Fruit fly (Drosophila melanogaster) whole organism: ENCODE results near the gene ppk13.
A peak's percentile ranks its signal among the peaks of the same experiment; 100 is the strongest.

Experiments
- CG8478 ChIP-seq: fragments of >200 bp; optimal IDR thresholded peaks from 2 replicates; lab custom pipeline; 2018; ENCODE audit warnings: inconsistent platforms
- Dll ChIP-seq: fragments of >200 bp; optimal IDR thresholded peaks from 2 replicates; lab custom pipeline; 2017
- EcR ChIP-seq, 2 experiments: fragments of >200 bp; optimal IDR thresholded peaks; 2 replicates each; lab custom pipeline; 2017; ENCODE audit warnings: missing biosample characterization in 2 of 2, missing genetic modification characterization in 2 of 2, missing genetic modification reagents in 2 of 2
- pan ChIP-seq: fragments of >200 bp; optimal IDR thresholded peaks from 2 replicates; lab custom pipeline; 2017
- psq ChIP-seq: fragments of >200 bp; optimal IDR thresholded peaks from 2 replicates; lab custom pipeline; 2017
- usp ChIP-seq: fragments of >200 bp; optimal IDR thresholded peaks from 2 replicates; lab custom pipeline; 2017; ENCODE audit warnings: missing biosample characterization, missing genetic modification characterization, mixed read lengths

ppk13 gene

dm6 chr2L:21088651-21089050 lies at the start of gene ppk13:
TSS of gene ppk13 (minus strand) at chr2L:21088751.
- TF ChIP-seq psq (lab: Kevin White, UChicago) (no peak), EcR (GFP tag; optimal IDR thresholded peaks at IDR 0.05; lab: Kevin White, UChicago) (no peak), usp (no peak), pan (no peak), Dll (no peak), CG8478 (lab: Kevin White, UChicago) (no peak)

dm6 chr2L:21135764-21136163 lies 47.2 kb upstream of the ppk13 start:
- TF ChIP-seq usp = no peak
- no peak for TF ChIP-seq psq (lab: Kevin White, UChicago)
- TF ChIP-seq EcR (GFP tag; optimal IDR thresholded peaks at IDR 0.05; lab: Kevin White, UChicago) = no peak
- TF ChIP-seq pan = no peak
- no peak for TF ChIP-seq CG8478 (lab: Kevin White, UChicago)
- no peak for TF ChIP-seq Dll

dm6 chr2L:21115687-21116086 lies 27.1 kb upstream of the ppk13 start:
- TF ChIP-seq CG8478 (lab: Kevin White, UChicago) = no peak
- TF ChIP-seq pan = no peak
- no peak for TF ChIP-seq psq (lab: Kevin White, UChicago)
- no peak for TF ChIP-seq EcR (GFP tag; optimal IDR thresholded peaks at IDR 0.05; lab: Kevin White, UChicago)
- TF ChIP-seq Dll = no peak
- no peak for TF ChIP-seq usp

dm6 chr2L:21113546-21113945 lies 25.0 kb upstream of the ppk13 start:
- TF ChIP-seq CG8478 (lab: Kevin White, UChicago) (no peak), EcR (GFP tag; optimal IDR thresholded peaks at IDR 0.05; lab: Kevin White, UChicago) (peak in 1 of 2 experiments; percentile 4)

- TF ChIP-seq EcR (GFP tag; optimal IDR thresholded peaks at IDR 0.05; lab: Kevin White, UChicago) (no peak), pan (no peak), psq (lab: Kevin White, UChicago) (no peak), CG8478 (lab: Kevin White, UChicago) (no peak), Dll (no peak), usp (no peak)
Measured at dm6 chr2L:21111849-21112248, 23.3 kb upstream of the ppk13 start.

dm6 chr2L:21109680-21110079 lies 21.1 kb upstream of the ppk13 start:
- TF ChIP-seq pan = no peak
- no peak for TF ChIP-seq EcR (GFP tag; optimal IDR thresholded peaks at IDR 0.05; lab: Kevin White, UChicago)
- no peak for TF ChIP-seq Dll
- TF ChIP-seq usp = no peak
- TF ChIP-seq psq (lab: Kevin White, UChicago) = no peak
- TF ChIP-seq CG8478 (lab: Kevin White, UChicago) = no peak

- TF ChIP-seq Dll (no peak), EcR (GFP tag; optimal IDR thresholded peaks at IDR 0.05; lab: Kevin White, UChicago) (no peak), CG8478 (lab: Kevin White, UChicago) (no peak), usp (no peak), pan (no peak), psq (lab: Kevin White, UChicago) (no peak)
Measured at dm6 chr2L:21108759-21109282, 20.3 kb upstream of the ppk13 start.

dm6 chr2L:21107651-21108489 lies 19.3 kb upstream of the ppk13 start:
- no peak for TF ChIP-seq EcR (GFP tag; optimal IDR thresholded peaks at IDR 0.05; lab: Kevin White, UChicago)
- no peak for TF ChIP-seq CG8478 (lab: Kevin White, UChicago)
- no peak for TF ChIP-seq pan
- no peak for TF ChIP-seq psq (lab: Kevin White, UChicago)
- no peak for TF ChIP-seq Dll
- no peak for TF ChIP-seq usp

dm6 chr2L:21105127-21105526 lies 16.6 kb upstream of the ppk13 start:
- TF ChIP-seq usp (no peak), Dll (no peak), CG8478 (lab: Kevin White, UChicago) (no peak), psq (lab: Kevin White, UChicago) (no peak), EcR (GFP tag; optimal IDR thresholded peaks at IDR 0.05; lab: Kevin White, UChicago) (no peak)

dm6 chr2L:21104326-21104725 lies 15.8 kb upstream of the ppk13 start, which contains the start of the genes CG46307 and Nhe2:
TSS of gene CG46307 (plus strand) at chr2L:21104568.
TSS of gene Nhe2 (plus strand) at chr2L:21104568.
- TF ChIP-seq pan (no peak), psq (lab: Kevin White, UChicago) (no peak), CG8478 (lab: Kevin White, UChicago) (no peak), EcR (GFP tag; optimal IDR thresholded peaks at IDR 0.05; lab: Kevin White, UChicago) (no peak), Dll (no peak), usp (no peak)

dm6 chr2L:21102399-21103108 lies 14.0 kb upstream of the ppk13 start, which contains the start of gene CG9257:
TSS of gene CG9257 (plus strand) at chr2L:21102743.
- TF ChIP-seq psq (lab: Kevin White, UChicago) (no peak), CG8478 (lab: Kevin White, UChicago) (no peak), Dll (no peak), usp (no peak), pan (no peak), EcR (GFP tag; optimal IDR thresholded peaks at IDR 0.05; lab: Kevin White, UChicago) (no peak)

dm6 chr2L:21097850-21098249 lies 9.3 kb upstream of the ppk13 start:
- TF ChIP-seq pan (no peak), Dll (no peak), usp (no peak), psq (lab: Kevin White, UChicago) (no peak), EcR (GFP tag; optimal IDR thresholded peaks at IDR 0.05; lab: Kevin White, UChicago) (no peak), CG8478 (lab: Kevin White, UChicago) (no peak)
